Worm (Caenorhabditis elegans): ENCODE measurements around the gene dyf-18.

The dyf-18 gene

DNA sequence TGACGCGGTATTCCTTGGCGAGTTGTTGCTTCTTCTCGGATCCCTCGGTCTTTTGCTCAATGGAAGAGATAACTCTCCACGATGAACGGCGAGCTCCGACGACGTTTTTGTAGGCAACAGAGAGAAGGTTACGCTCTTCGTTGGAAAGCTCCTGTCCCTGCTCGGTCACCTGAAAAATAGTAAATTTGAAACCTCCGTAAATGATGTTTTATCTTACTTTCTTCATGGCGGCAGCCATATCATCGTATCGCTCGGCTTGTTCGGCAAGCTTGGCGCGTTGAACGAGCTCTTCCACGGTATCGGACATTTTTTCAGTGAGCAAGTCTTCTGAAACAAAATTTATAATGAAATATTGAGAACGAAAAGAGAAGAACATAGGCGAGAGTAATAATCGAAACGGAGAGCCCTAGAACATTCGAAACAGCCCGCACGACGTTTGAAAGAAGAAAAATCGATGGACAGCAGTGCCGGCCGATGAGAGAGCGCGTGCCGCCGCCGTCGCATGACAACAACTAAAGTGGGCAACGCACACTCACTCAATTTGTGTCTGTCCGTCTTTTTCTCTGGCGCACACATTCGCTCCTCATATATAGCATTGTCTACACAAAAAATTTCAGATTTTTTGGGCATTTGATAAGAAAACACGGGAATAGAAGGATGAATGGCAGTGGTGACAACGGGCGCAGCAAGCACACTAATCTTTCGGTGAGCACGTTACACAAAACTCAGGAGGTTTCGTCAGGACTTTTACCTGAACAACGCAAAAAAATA, 20.8 kb upstream of the dyf-18 start, which contains the start of the genes par-5 and M117.3 (continued):
- TF ChIP-seq F33H1.4 (GFP tag; IDR thresholded peaks at IDR 0.05), result no peak; the same call in 1 of the 2 replicates
- no peak for TF ChIP-seq nhr-27 (tag; optimal IDR thresholded peaks at IDR 0.05)
- TF ChIP-seq egl-44 (GFP tag; IDR thresholded peaks at IDR 0.05), result peak; percentile 90
- peak; percentile 90 for TF ChIP-seq ceh-27 (GFP tag; optimal IDR thresholded peaks at IDR 0.05)
- TF ChIP-seq Y53F4B.3 (GFP tag; IDR thresholded peaks at IDR 0.05), result no peak
- peak; percentile 19 for TF ChIP-seq F22D6.2 (tag; optimal IDR thresholded peaks at IDR 0.05)
- TF ChIP-seq dpl-1 (GFP tag; optimal IDR thresholded peaks at IDR 0.05), result no peak
- peak; percentile 68 for TF ChIP-seq lin-54 (GFP tag; optimal IDR thresholded peaks at IDR 0.05)
- TF ChIP-seq athp-1 (tag; optimal IDR thresholded peaks at IDR 0.05), result peak; percentile 70
- TF ChIP-seq C06A6.2 (GFP tag; conservative IDR thresholded peaks at IDR 0.05), result peak; percentile 60; the same call in 1 of the 2 replicates
- TF ChIP-seq nhr-80 (tag; optimal IDR thresholded peaks at IDR 0.05), result peak; percentile 92
- TF ChIP-seq rpc-1 (optimal IDR thresholded peaks at IDR 0.05), result no peak
- no peak for TF ChIP-seq rpc-1 (tag; optimal IDR thresholded peaks at IDR 0.05)
- no peak for TF ChIP-seq snpc-1.1 (tag; optimal IDR thresholded peaks at IDR 0.05; ENCODE audit: insufficient read depth)
- TF ChIP-seq F57C9.4 (tag; optimal IDR thresholded peaks at IDR 0.05), result no peak
- TF ChIP-seq K11D2.4 (GFP tag; IDR thresholded peaks at IDR 0.05), result peak; percentile 65
- no peak for TF ChIP-seq aptf-2 (GFP tag; conservative IDR thresholded peaks at IDR 0.05)
- no peak for TF ChIP-seq F23B12.7 (tag; optimal IDR thresholded peaks at IDR 0.05; ENCODE audit: insufficient read depth)
- peak; percentile 62; the same call in 1 of the 2 replicates for TF ChIP-seq hmg-1.2 (GFP tag; IDR thresholded peaks at IDR 0.05)
- TF ChIP-seq cebp-2 (GFP tag; IDR thresholded peaks at IDR 0.05), result no peak
- TF ChIP-seq lsy-27 (tag; optimal IDR thresholded peaks at IDR 0.05; ENCODE audit: borderline replicate concordance, insufficient read depth), result no peak
- TF ChIP-seq ztf-3 (GFP tag; optimal IDR thresholded peaks at IDR 0.05), result peak; percentile 35
- TF ChIP-seq T26A5.8 (tag; optimal IDR thresholded peaks at IDR 0.05), result no peak
- no peak for TF ChIP-seq hlh-26 (GFP tag; conservative IDR thresholded peaks at IDR 0.05)
- no peak for TF ChIP-seq mes-4 (tag; optimal IDR thresholded peaks at IDR 0.05)
- no peak for TF ChIP-seq mel-28 (tag; optimal IDR thresholded peaks at IDR 0.05; ENCODE audit: borderline replicate concordance)
- TF ChIP-seq madf-8 (GFP tag; conservative IDR thresholded peaks at IDR 0.05), result no peak
- TF ChIP-seq ZK185.1 (tag; optimal IDR thresholded peaks at IDR 0.05; ENCODE audit: poor library complexity, severe bottlenecking), result peak; percentile 57
- TF ChIP-seq attf-6 (GFP tag; IDR thresholded peaks at IDR 0.05), result peak; percentile 33; the same call in 1 of the 2 replicates
- TF ChIP-seq somi-1 (GFP tag; optimal IDR thresholded peaks at IDR 0.05), result peak; percentile 52
- no peak for TF ChIP-seq ccch-3 (GFP tag; optimal IDR thresholded peaks at IDR 0.05)
- 0 out of 2 replicates have a peak, but pooled peaks have one; percentile 26 for TF ChIP-seq sea-2 (GFP tag; IDR thresholded peaks at IDR 0.05)
- peak; percentile 26 for TF ChIP-seq F52B5.7 (tag; optimal IDR thresholded peaks at IDR 0.05)
- peak; percentile 53 for TF ChIP-seq chd-7 (tag; optimal IDR thresholded peaks at IDR 0.05)
- TF ChIP-seq ets-4 (GFP tag; optimal IDR thresholded peaks at IDR 0.05), result peak; percentile 5
- TF ChIP-seq him-1 (tag; optimal IDR thresholded peaks at IDR 0.05), result no peak
- peak; percentile 36 to 39 for TF ChIP-seq let-607 (tag; optimal IDR thresholded peaks at IDR 0.05)
- TF ChIP-seq sdz-38 (tag; optimal IDR thresholded peaks at IDR 0.05), result no peak
- peak; percentile 45; the same call in 1 of the 2 replicates for TF ChIP-seq dox-1 (GFP tag; IDR thresholded peaks at IDR 0.05)
- TF ChIP-seq ekl-4 (GFP tag; IDR thresholded peaks at IDR 0.05), result peak; percentile 92
- peak; percentile 85 for TF ChIP-seq zfh-2 (GFP tag; conservative IDR thresholded peaks at IDR 0.05)
- no peak; the same call in 1 of the 2 replicates for TF ChIP-seq Y67H2A.10 (GFP tag; conservative IDR thresholded peaks at IDR 0.05)
- TF ChIP-seq sptf-2 (GFP tag; optimal IDR thresholded peaks at IDR 0.05), result no peak
- TF ChIP-seq B0035.1 (tag; optimal IDR thresholded peaks at IDR 0.05), result no peak
- TF ChIP-seq hmg-20 (GFP tag; IDR thresholded peaks at IDR 0.05), result no peak
- no peak for TF ChIP-seq nfya-2 (GFP tag; IDR thresholded peaks at IDR 0.05)
- TF ChIP-seq madf-6 (GFP tag; IDR thresholded peaks at IDR 0.05), result peak; percentile 29; the same call in 1 of the 2 replicates
